Fruit fly (Drosophila melanogaster): ENCODE results near the gene CG9331.
A peak's percentile ranks its signal among the peaks of the same experiment; 100 is the strongest.

The CG9331 gene

dm6 chr2L:20793881-20794280 is 28.7 kb upstream of the CG9331 start (continued):
- TF ChIP-seq lov (optimal IDR thresholded peaks at IDR 0.05), result no peak
- TF ChIP-seq lov (GFP tag; IDR thresholded peaks at IDR 0.05), result no peak
- TF ChIP-seq CG14050 (GFP tag; IDR thresholded peaks at IDR 0.05), result no peak
- TF ChIP-seq Camta (GFP tag; optimal IDR thresholded peaks at IDR 0.05), result no peak
- no peak for TF ChIP-seq YL-1 (GFP tag; optimal IDR thresholded peaks at IDR 0.05)
- TF ChIP-seq Aef1 (GFP tag; IDR thresholded peaks at IDR 0.05), result no peak
- no peak for TF ChIP-seq Ptx1 (GFP tag; IDR thresholded peaks at IDR 0.05)
- TF ChIP-seq CHES-1-like (GFP tag; optimal IDR thresholded peaks at IDR 0.05), result no peak
- no peak for TF ChIP-seq CG1647 (GFP tag; optimal IDR thresholded peaks at IDR 0.05)
- TF ChIP-seq CG31365 (tag; optimal IDR thresholded peaks at IDR 0.05), result no peak
- TF ChIP-seq CG11504 (tag; optimal IDR thresholded peaks at IDR 0.05), result no peak
- TF ChIP-seq CG10366 (GFP tag; IDR thresholded peaks at IDR 0.05), result no peak
- no peak for TF ChIP-seq nau (GFP tag; optimal IDR thresholded peaks at IDR 0.05)
- no peak for TF ChIP-seq Ets65A (GFP tag)
- TF ChIP-seq CG6654 (GFP tag; optimal IDR thresholded peaks at IDR 0.05), result no peak
- TF ChIP-seq jigr1 (GFP tag; IDR thresholded peaks at IDR 0.05), result no peak
- TF ChIP-seq fd96Cb (tag; optimal IDR thresholded peaks at IDR 0.05), result no peak
- TF ChIP-seq Neu2 (GFP tag; optimal IDR thresholded peaks at IDR 0.05; ENCODE audit: borderline replicate concordance), result no peak
- peak; percentile 76 for TF ChIP-seq HLHmδ (GFP tag; optimal IDR thresholded peaks at IDR 0.05)
- no peak for TF ChIP-seq jing (GFP tag; optimal IDR thresholded peaks at IDR 0.05)
- TF ChIP-seq gro (GFP tag; optimal IDR thresholded peaks at IDR 0.05), result no peak
- peak; percentile 57 for TF ChIP-seq CG10543 (GFP tag; optimal IDR thresholded peaks at IDR 0.05)
- no peak for TF ChIP-seq CG10321 (GFP tag; IDR thresholded peaks at IDR 0.05)
- TF ChIP-seq dmrt11E (tag; optimal IDR thresholded peaks at IDR 0.05), result no peak
- TF ChIP-seq Sox100B (GFP tag; optimal IDR thresholded peaks at IDR 0.05), result no peak
- peak; percentile 28; the same call in 1 of the 3 replicates for TF ChIP-seq ken (GFP tag; IDR thresholded peaks at IDR 0.05)
- no peak for TF ChIP-seq CG4617 (GFP tag; optimal IDR thresholded peaks at IDR 0.05; ENCODE audit: borderline replicate concordance)
- TF ChIP-seq dm (GFP tag; optimal IDR thresholded peaks at IDR 0.05), result no peak
- no peak for TF ChIP-seq CG3407 (GFP tag; optimal IDR thresholded peaks at IDR 0.05)
- no peak for TF ChIP-seq lmd (GFP tag; IDR thresholded peaks at IDR 0.05)
- peak; percentile 40 for TF ChIP-seq CrebB (tag; optimal IDR thresholded peaks at IDR 0.05)
- TF ChIP-seq aop (GFP tag; IDR thresholded peaks at IDR 0.05), result no peak
- no peak for TF ChIP-seq CG6813 (GFP tag; optimal IDR thresholded peaks at IDR 0.05)
- no peak for TF ChIP-seq CG9817 (tag; optimal IDR thresholded peaks at IDR 0.05)
- no peak for TF ChIP-seq CG10267 (tag; optimal IDR thresholded peaks at IDR 0.05)
- no peak for TF ChIP-seq gce (GFP tag; IDR thresholded peaks at IDR 0.05)
- no peak for TF ChIP-seq bcd (GFP tag; optimal IDR thresholded peaks at IDR 0.05)
- TF ChIP-seq CG13894 (tag; optimal IDR thresholded peaks at IDR 0.05), result peak; percentile 41
- no peak for TF ChIP-seq slp2 (GFP tag; optimal IDR thresholded peaks at IDR 0.05)

- no peak for TF ChIP-seq ind (GFP tag; optimal IDR thresholded peaks at IDR 0.05)
- TF ChIP-seq kah (GFP tag; optimal IDR thresholded peaks at IDR 0.05), result no peak
- TF ChIP-seq Rfx (GFP tag; IDR thresholded peaks at IDR 0.05), result no peak
- TF ChIP-seq CG12744 (GFP tag; optimal IDR thresholded peaks at IDR 0.05), result no peak
- TF ChIP-seq CG14965 (GFP tag; optimal IDR thresholded peaks at IDR 0.05; ENCODE audit: borderline replicate concordance), result no peak
- TF ChIP-seq BtbVII (GFP tag; optimal IDR thresholded peaks at IDR 0.05), result no peak
- peak; percentile 64 for TF ChIP-seq pros (GFP tag; optimal IDR thresholded peaks at IDR 0.05)
- TF ChIP-seq disco-r (GFP tag; optimal IDR thresholded peaks at IDR 0.05), result no peak
- no peak for TF ChIP-seq nerfin-2 (GFP tag; IDR thresholded peaks at IDR 0.05; ENCODE audit: partially characterized antibody)
- TF ChIP-seq scrt (GFP tag; optimal IDR thresholded peaks at IDR 0.05), result no peak
- peak; percentile 60; the same call in 1 of the 2 replicates for TF ChIP-seq vvl (GFP tag; IDR thresholded peaks at IDR 0.05)
- TF ChIP-seq CG6791 (GFP tag; IDR thresholded peaks at IDR 0.05; ENCODE audit: partially characterized antibody), result peak; percentile 25; the same call in 1 of the 3 replicates
- TF ChIP-seq zfh2 (GFP tag; optimal IDR thresholded peaks at IDR 0.05), result no peak
- peak; percentile 67; the same call in 1 of the 3 replicates for TF ChIP-seq z (GFP tag; IDR thresholded peaks at IDR 0.05)
- TF ChIP-seq Deaf1 (tag; optimal IDR thresholded peaks at IDR 0.05), result no peak
Measured at dm6 chr2L:20794656-20795055, 28.0 kb upstream of the CG9331 start.

All from whole organism, embryonic.